Fruit fly (Drosophila melanogaster) whole organism, embryonic: ENCODE measurements around the gene CG1965.

Experiments used
- Abd-B ChIP-seq: fragments of 200-800 bp; sonication (Bioruptor generic); optimal IDR thresholded peaks from 2 replicates; lab custom pipeline; 2018; ENCODE audit warnings: missing biosample characterization, mild to moderate bottlenecking, missing genetic modification characterization, moderate library complexity
- Blimp-1 ChIP-seq: fragments of 200-800 bp; sonication (Bioruptor generic); optimal IDR thresholded peaks from 3 replicates; lab custom pipeline; 2018; ENCODE audit warnings: missing biosample characterization, missing genetic modification characterization, mild to moderate bottlenecking, moderate library complexity, missing genetic modification reagents
- CG1024 ChIP-seq: fragments of 200-800 bp; sonication (Bioruptor generic); IDR thresholded peaks from 2 replicates; pipeline ENCODE4 v1.3.6; 2022; ENCODE audit warnings: missing biosample characterization, missing genetic modification characterization
- CG10321 ChIP-seq: fragments of 200-800 bp; sonication (Bioruptor generic); IDR thresholded peaks from 2 replicates; pipeline ENCODE4 v1.3.6; 2022; ENCODE audit warnings: missing biosample characterization, missing genetic modification characterization
- CG11695 ChIP-seq: fragments of 200-800 bp; sonication (Bioruptor generic); IDR thresholded peaks from 3 replicates; pipeline ENCODE4 v1.3.6; 2022; ENCODE audit warnings: missing biosample characterization, missing genetic modification characterization
- CG12155 ChIP-seq: fragments of 200-800 bp; sonication (Bioruptor generic); optimal IDR thresholded peaks from 3 replicates; lab custom pipeline; 2016; ENCODE audit warnings: missing biosample characterization, missing genetic modification characterization
- CG13123 ChIP-seq: fragments of 200-800 bp; sonication (Bioruptor generic); optimal IDR thresholded peaks from 2 replicates; lab custom pipeline; 2016; ENCODE audit warnings: missing biosample characterization, missing genetic modification characterization
- CG13287 ChIP-seq: fragments of 200-800 bp; sonication (Bioruptor generic); IDR thresholded peaks from 2 replicates; pipeline ENCODE4 v1.3.6; 2022; ENCODE audit warnings: missing biosample characterization, missing genetic modification characterization; ENCODE audit not compliant: partially characterized antibody
- CG1647 ChIP-seq: fragments of 200-800 bp; sonication (Bioruptor generic); optimal IDR thresholded peaks from 3 replicates; lab custom pipeline; 2016; ENCODE audit warnings: missing biosample characterization, missing genetic modification characterization
- CG17361 ChIP-seq: fragments of 200-800 bp; sonication (Bioruptor generic); IDR thresholded peaks from 3 replicates; pipeline ENCODE4 v1.3.6; 2022; ENCODE audit warnings: missing biosample characterization, missing genetic modification characterization
- CG17385 ChIP-seq: fragments of 200-800 bp; sonication (Bioruptor generic); optimal IDR thresholded peaks from 3 replicates; lab custom pipeline; 2018; ENCODE audit warnings: missing biosample characterization, mild to moderate bottlenecking, missing genetic modification characterization
- CG18764 ChIP-seq: fragments of 200-800 bp; sonication (Bioruptor generic); optimal IDR thresholded peaks from 3 replicates; lab custom pipeline; 2016; ENCODE audit warnings: missing biosample characterization, missing genetic modification characterization
- CG2120 ChIP-seq: fragments of 200-800 bp; sonication (Bioruptor generic); optimal IDR thresholded peaks from 3 replicates; lab custom pipeline; 2016; ENCODE audit warnings: missing biosample characterization, missing genetic modification characterization
- CG2678 ChIP-seq: fragments of 200-800 bp; sonication (Bioruptor generic); optimal IDR thresholded peaks from 3 replicates; lab custom pipeline; 2019; ENCODE audit warnings: missing biosample characterization, mild to moderate bottlenecking, missing genetic modification characterization, moderate library complexity
- CG2889 ChIP-seq: fragments of 200-800 bp; sonication (Bioruptor generic); IDR thresholded peaks from 3 replicates; pipeline ENCODE4 v1.3.6; 2022; ENCODE audit warnings: missing biosample characterization, missing genetic modification characterization
- CG3163 ChIP-seq: fragments of 200-800 bp; sonication (Bioruptor generic); optimal IDR thresholded peaks from 3 replicates; lab custom pipeline; 2016; ENCODE audit warnings: missing biosample characterization, missing genetic modification characterization
- CG6272 ChIP-seq: fragments of 200-800 bp; sonication (Bioruptor generic); IDR thresholded peaks from 2 replicates; pipeline ENCODE4 v1.3.6; 2022; ENCODE audit warnings: missing biosample characterization, missing genetic modification characterization
- CG7786 ChIP-seq: fragments of 200-800 bp; sonication (Bioruptor generic); optimal IDR thresholded peaks from 2 replicates; lab custom pipeline; 2016; ENCODE audit warnings: missing biosample characterization, missing genetic modification characterization
- CG7963 ChIP-seq: fragments of 200-800 bp; sonication (Bioruptor generic); IDR thresholded peaks from 3 replicates; pipeline ENCODE4 v1.3.6; 2022; ENCODE audit warnings: missing biosample characterization, missing genetic modification characterization; ENCODE audit not compliant: partially characterized antibody
- CG8359 ChIP-seq: fragments of 200-800 bp; sonication (Bioruptor generic); optimal IDR thresholded peaks from 2 replicates; lab custom pipeline; 2017; ENCODE audit warnings: missing biosample characterization, mild to moderate bottlenecking, missing genetic modification characterization, borderline replicate concordance
- D19A ChIP-seq: fragments of 200-800 bp; optimal IDR thresholded peaks from 3 replicates; lab custom pipeline; 2019; ENCODE audit warnings: missing biosample characterization, mild to moderate bottlenecking, missing genetic modification characterization, moderate library complexity
- Deaf1 ChIP-seq: fragments of 200-800 bp; optimal IDR thresholded peaks from 3 replicates; lab custom pipeline; 2019; ENCODE audit warnings: missing biosample characterization, mild to moderate bottlenecking, missing genetic modification characterization, moderate library complexity
- Doc2 ChIP-seq: fragments of 200-800 bp; sonication (Bioruptor generic); IDR thresholded peaks from 2 replicates; pipeline ENCODE4 v1.3.6; 2022; ENCODE audit warnings: missing biosample characterization, missing genetic modification characterization
- Drgx ChIP-seq: fragments of 200-800 bp; sonication (Bioruptor generic); IDR thresholded peaks from 2 replicates; pipeline ENCODE4 v1.3.6; 2022; ENCODE audit warnings: missing biosample characterization, missing genetic modification characterization
- Fer3 ChIP-seq: fragments of 200-800 bp; sonication (Bioruptor generic); optimal IDR thresholded peaks from 2 replicates; lab custom pipeline; 2018; ENCODE audit warnings: missing biosample characterization, mild to moderate bottlenecking, missing genetic modification characterization, moderate library complexity
- GATAe ChIP-seq: fragments of 200-800 bp; sonication (Bioruptor generic); conservative IDR thresholded peaks from 2 replicates; pipeline ENCODE4 v1.3.6; 2022; ENCODE audit warnings: missing biosample characterization, missing genetic modification characterization
- Jarid2 ChIP-seq: fragments of 200-800 bp; sonication (Bioruptor generic); optimal IDR thresholded peaks from 3 replicates; lab custom pipeline; 2017; ENCODE audit warnings: mild to moderate bottlenecking, missing biosample characterization, missing genetic modification reagents, missing genetic modification characterization
- MESR4 ChIP-seq: fragments of 200-800 bp; sonication (Bioruptor generic); optimal IDR thresholded peaks from 2 replicates; lab custom pipeline; 2018; ENCODE audit warnings: missing biosample characterization, mild to moderate bottlenecking, missing genetic modification characterization, moderate library complexity
- Myb ChIP-seq: fragments of 200-800 bp; sonication (Bioruptor generic); optimal IDR thresholded peaks from 2 replicates; lab custom pipeline; 2016; ENCODE audit warnings: missing biosample characterization, missing genetic modification characterization
- Nf-YB ChIP-seq: fragments of 200-800 bp; sonication (Bioruptor generic); optimal IDR thresholded peaks from 3 replicates; lab custom pipeline; 2019; ENCODE audit warnings: missing biosample characterization, mild to moderate bottlenecking, missing genetic modification characterization, moderate library complexity
- Ravus ChIP-seq: fragments of 200-800 bp; sonication (Bioruptor generic); IDR thresholded peaks from 2 replicates; pipeline ENCODE4 v1.3.6; 2022; ENCODE audit warnings: missing biosample characterization, missing genetic modification characterization
- Six4 ChIP-seq: fragments of 200-800 bp; sonication (Bioruptor generic); optimal IDR thresholded peaks from 2 replicates; lab custom pipeline; 2016; ENCODE audit warnings: missing biosample characterization, missing genetic modification characterization
- Trl ChIP-seq, 3 experiments: fragments of >200 bp in 2 of 3; fragments of 200-800 bp in 1 of 3; sonication (Bioruptor generic) in 1 of 3; optimal IDR thresholded peaks; 2 replicates in 1 of 3; 3 replicates in 2 of 3; lab custom pipeline; 2016 to 2017; ENCODE audit warnings: missing biosample characterization in 1 of 3, missing genetic modification characterization in 1 of 3
- ato ChIP-seq: fragments of 200-800 bp; sonication (Bioruptor generic); IDR thresholded peaks from 2 replicates; pipeline ENCODE4 v1.3.6; 2022; ENCODE audit warnings: missing biosample characterization, missing genetic modification characterization; ENCODE audit not compliant: partially characterized antibody
- btn ChIP-seq: fragments of 200-800 bp; sonication (Bioruptor generic); optimal IDR thresholded peaks from 2 replicates; lab custom pipeline; 2016; ENCODE audit warnings: missing biosample characterization, missing genetic modification characterization
- corto ChIP-seq: fragments of 200-800 bp; sonication (Bioruptor generic); optimal IDR thresholded peaks from 2 replicates; lab custom pipeline; 2016; ENCODE audit warnings: missing biosample characterization, mild to moderate bottlenecking, missing genetic modification characterization, moderate library complexity
- crol ChIP-seq: fragments of 200-800 bp; sonication (Bioruptor generic); IDR thresholded peaks from 2 replicates; pipeline ENCODE4 v1.3.6; 2022; ENCODE audit warnings: missing biosample characterization, missing genetic modification characterization
- ewg ChIP-seq: fragments of 200-800 bp; sonication (Bioruptor generic); optimal IDR thresholded peaks from 3 replicates; lab custom pipeline; 2017; ENCODE audit warnings: mild to moderate bottlenecking, missing biosample characterization, missing genetic modification reagents, missing genetic modification characterization
- exex ChIP-seq: fragments of 200-800 bp; sonication (Bioruptor generic); optimal IDR thresholded peaks from 4 replicates; lab custom pipeline; 2018; ENCODE audit warnings: missing biosample characterization, mild to moderate bottlenecking, missing genetic modification characterization, moderate library complexity
- fd96Cb ChIP-seq: fragments of 200-800 bp; sonication (Bioruptor generic); optimal IDR thresholded peaks from 2 replicates; lab custom pipeline; 2018; ENCODE audit warnings: missing biosample characterization, mild to moderate bottlenecking, missing genetic modification characterization, moderate library complexity
- gem ChIP-seq: fragments of 200-800 bp; sonication (Bioruptor generic); optimal IDR thresholded peaks from 2 replicates; lab custom pipeline; 2019; ENCODE audit warnings: missing biosample characterization, mild to moderate bottlenecking, missing genetic modification characterization, moderate library complexity
- lab ChIP-seq: fragments of 200-800 bp; sonication (Bioruptor generic); optimal IDR thresholded peaks from 3 replicates; lab custom pipeline; 2017; ENCODE audit warnings: missing biosample characterization, missing genetic modification characterization, mild to moderate bottlenecking, moderate library complexity, missing genetic modification reagents
- mirr ChIP-seq: fragments of 200-800 bp; sonication (Bioruptor generic); optimal IDR thresholded peaks from 3 replicates; lab custom pipeline; 2018; ENCODE audit warnings: missing biosample characterization, mild to moderate bottlenecking, missing genetic modification characterization
- nau ChIP-seq: fragments of 200-800 bp; sonication (Bioruptor generic); optimal IDR thresholded peaks from 3 replicates; lab custom pipeline; 2017; ENCODE audit warnings: missing biosample characterization, mild to moderate bottlenecking, missing genetic modification characterization, missing genetic modification reagents
- pan ChIP-seq, 4 experiments: fragments of >200 bp in 3 of 4; fragments of 200-800 bp in 1 of 4; sonication (Bioruptor generic) in 1 of 4; optimal IDR thresholded peaks in 3 of 4; IDR thresholded peaks in 1 of 4; 2 replicates each; pipeline versions ENCODE4 v1.3.6 to Lab custom; 2017 to 2022; ENCODE audit warnings: missing biosample characterization in 2 of 4, missing genetic modification characterization in 2 of 4, mixed read lengths in 1 of 4
- phol ChIP-seq: fragments of 200-800 bp; sonication (Bioruptor generic); optimal IDR thresholded peaks from 3 replicates; lab custom pipeline; 2018; ENCODE audit warnings: missing biosample characterization, mild to moderate bottlenecking, missing genetic modification characterization, moderate library complexity
- sens ChIP-seq: fragments of 200-800 bp; sonication (Bioruptor generic); peaks from one replicate; lab custom pipeline; 2016; ENCODE audit warnings: missing biosample characterization, missing genetic modification characterization
- sima ChIP-seq: fragments of 200-800 bp; sonication (Bioruptor generic); optimal IDR thresholded peaks from 2 replicates; lab custom pipeline; 2016; ENCODE audit warnings: missing biosample characterization, missing genetic modification characterization
- sr ChIP-seq: fragments of 200-800 bp; sonication (Bioruptor generic); IDR thresholded peaks from 3 replicates; pipeline ENCODE4 v1.3.6; 2022; ENCODE audit warnings: missing biosample characterization, missing genetic modification characterization
- zfh1 ChIP-seq: fragments of 200-800 bp; sonication (Bioruptor generic); IDR thresholded peaks from 3 replicates; pipeline ENCODE4 v1.3.6; 2022; ENCODE audit warnings: missing biosample characterization, missing genetic modification characterization

CG1965 gene

dm6 chr3R:7075115-7075425, 7.9 kb downstream of the CG1965 start (continued):
- TF ChIP-seq CG1024 (GFP tag; lab: Robert Waterston, UW) (no peak), Myb (no peak), exex (tag; lab: Kevin White, UChicago) (no peak), Six4 (no peak), Drgx (GFP tag; lab: Robert Waterston, UW) (no peak), lab (no peak), mirr (GFP tag; lab: Kevin White, UChicago) (no peak), CG11695 (GFP tag; lab: Robert Waterston, UW) (no peak), gem (no peak), ato (no peak), Fer3 (no peak), CG2678 (no peak), CG7963 (GFP tag; lab: Robert Waterston, UW) (no peak), sens (peak; percentile 52), MESR4 (peak; percentile 2), CG6272 (no peak), CG7786 (GFP tag; lab: Kevin White, UChicago) (no peak), phol (peak; percentile 50), sr (no peak)

DNA sequence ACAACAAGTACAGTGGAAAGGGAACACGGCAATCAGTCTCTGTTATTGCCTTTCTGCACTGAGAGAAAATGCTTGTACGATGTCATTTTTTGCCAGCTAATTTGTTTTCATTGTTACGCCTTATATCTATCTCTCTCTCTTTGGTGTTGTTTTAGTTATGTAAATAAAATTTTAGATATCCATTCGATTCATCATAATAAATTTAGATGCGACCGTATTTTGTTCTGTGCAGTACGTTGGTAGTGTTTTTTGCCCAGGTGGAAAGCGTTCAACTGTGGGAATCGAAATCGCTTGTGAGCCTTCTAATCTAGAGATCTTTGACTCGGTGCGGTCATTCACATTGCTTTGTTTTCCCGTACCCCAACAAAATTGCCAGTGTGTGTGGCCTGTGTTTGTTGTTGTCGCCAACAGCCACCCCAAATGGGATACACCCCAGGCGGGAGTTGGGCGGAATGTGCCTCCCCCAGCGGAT, 8.5 kb downstream of the CG1965 start:
- peak; percentile 3 for TF ChIP-seq sima (GFP tag; lab: Kevin White, UChicago)
- TF ChIP-seq CG8359 (GFP tag; lab: Kevin White, UChicago): peak; percentile 84
- peak; percentile 76 for TF ChIP-seq ewg
- no peak for TF ChIP-seq zfh1 (GFP tag; lab: Robert Waterston, UW)
- TF ChIP-seq CG2889 (GFP tag; lab: Robert Waterston, UW): no peak
- peak; percentile 88 for TF ChIP-seq D19A (tag; lab: Kevin White, UChicago)
- peak; percentile 96 for TF ChIP-seq CG2120 (GFP tag; lab: Kevin White, UChicago)
- no peak for TF ChIP-seq CG10321 (GFP tag; lab: Robert Waterston, UW)
- TF ChIP-seq GATAe (GFP tag; lab: Robert Waterston, UW): no peak
- TF ChIP-seq CG17361 (GFP tag; lab: Robert Waterston, UW): no peak
- TF ChIP-seq fd96Cb (tag; lab: Kevin White, UChicago): peak; percentile 87
- TF ChIP-seq corto (GFP tag; lab: Kevin White, UChicago): peak; percentile 92
- peak; percentile 81 for TF ChIP-seq CG18764
- TF ChIP-seq Blimp-1 (GFP tag; lab: Kevin White, UChicago): peak; percentile 88
- TF ChIP-seq CG1647: peak; percentile 86
- TF ChIP-seq CG13123 (GFP tag; lab: Kevin White, UChicago): peak; percentile 75
- TF ChIP-seq crol: no peak
- no peak for TF ChIP-seq Doc2 (GFP tag; lab: Robert Waterston, UW)
- no peak for TF ChIP-seq Drgx (GFP tag; lab: Robert Waterston, UW)
- peak; percentile 61 for TF ChIP-seq Nf-YB
- TF ChIP-seq Trl (optimal IDR thresholded peaks at IDR 0.05; lab: Kevin White, UChicago): peak in 1 of 2 experiments; percentile 4
- TF ChIP-seq Trl (GFP tag; optimal IDR thresholded peaks at IDR 0.05; lab: Kevin White, UChicago): peak; percentile 88
- TF ChIP-seq CG17385: peak; percentile 86
- TF ChIP-seq lab: peak; percentile 96
- no peak for TF ChIP-seq pan (optimal IDR thresholded peaks at IDR 0.05; lab: Kevin White, UChicago)
- TF ChIP-seq pan (GFP tag; optimal IDR thresholded peaks at IDR 0.05 in 1 of 2, IDR thresholded peaks at IDR 0.05 in 1 of 2): no peak
- peak; percentile 54 for TF ChIP-seq Jarid2 (GFP tag; lab: Kevin White, UChicago)
- TF ChIP-seq nau: peak; percentile 85
- peak; percentile 83 for TF ChIP-seq CG12155 (GFP tag; lab: Kevin White, UChicago)
- peak; percentile 76 for TF ChIP-seq btn (GFP tag; lab: Kevin White, UChicago)
- peak; percentile 66 for TF ChIP-seq Deaf1
- TF ChIP-seq Abd-B (GFP tag; lab: Kevin White, UChicago): peak; percentile 85
- peak; percentile 79 for TF ChIP-seq CG3163
- TF ChIP-seq CG7963 (GFP tag; lab: Robert Waterston, UW): no peak
- no peak for TF ChIP-seq Ravus
- peak; percentile 33 for TF ChIP-seq mirr (GFP tag; lab: Kevin White, UChicago)
- no peak for TF ChIP-seq CG13287
